Worm (Caenorhabditis elegans) whole organism, L1 larva: ENCODE results near the gene K08B5.1.
"Not testable (repeated sequence)": the region's sequence is repeated elsewhere in the genome, so short reads cannot be mapped to it uniquely, and the experiment has no call there.

Experiments used
- C04F5.9 ChIP-seq: sonication (generic microtip); optimal IDR thresholded peaks from 2 replicates; lab custom pipeline; 2016; ENCODE audit warnings: missing genetic modification characterization, missing compliant biosample characterization
- C16A3.4 ChIP-seq: fragments of 150-350 bp; optimal IDR thresholded peaks from 2 replicates; lab custom pipeline; 2014; ENCODE audit warnings: missing biosample characterization, missing genetic modification characterization
- C34B4.2 ChIP-seq: sonication (generic microtip); optimal IDR thresholded peaks from 2 replicates; lab custom pipeline; 2017; ENCODE audit warnings: mild to moderate bottlenecking, missing genetic modification characterization, missing compliant biosample characterization
- F16B12.6 ChIP-seq: fragments of 150-350 bp; optimal IDR thresholded peaks from 2 replicates; lab custom pipeline; 2014; ENCODE audit warnings: missing biosample characterization, missing genetic modification characterization
- Y116A8C.19 ChIP-seq: sonication (generic microtip); optimal IDR thresholded peaks from 2 replicates; lab custom pipeline; 2016; ENCODE audit warnings: missing compliant biosample characterization, missing genetic modification characterization, borderline replicate concordance
- aha-1 ChIP-seq: fragments of 150-350 bp; optimal IDR thresholded peaks from 2 replicates; lab custom pipeline; 2014; ENCODE audit warnings: missing biosample characterization, missing genetic modification characterization
- aly-2 ChIP-seq: fragments of 150-350 bp; optimal IDR thresholded peaks from 2 replicates; lab custom pipeline; 2014; ENCODE audit warnings: missing biosample characterization, missing genetic modification characterization
- blmp-1 ChIP-seq: fragments of 150-350 bp; optimal IDR thresholded peaks from 2 replicates; lab custom pipeline; 2014; ENCODE audit warnings: missing biosample characterization, missing genetic modification characterization
- ceh-82 ChIP-seq, 3 experiments: fragments of 150-350 bp in 1 of 3; sonication (generic microtip) in 2 of 3; optimal IDR thresholded peaks; 2 replicates each; lab custom pipeline; 2014 to 2017; ENCODE audit warnings: missing biosample characterization in 3 of 3, missing genetic modification characterization in 3 of 3
- ceh-90 ChIP-seq: sonication (generic microtip); optimal IDR thresholded peaks from 2 replicates; lab custom pipeline; 2016; ENCODE audit warnings: missing genetic modification characterization, missing compliant biosample characterization
- ces-1 ChIP-seq: fragments of 150-350 bp; optimal IDR thresholded peaks from 2 replicates; lab custom pipeline; 2014; ENCODE audit warnings: missing biosample characterization, missing genetic modification reagents, missing genetic modification characterization
- dpl-1 ChIP-seq, 3 experiments: fragments of 150-350 bp in 2 of 3; sonication (generic microtip) in 1 of 3; optimal IDR thresholded peaks; 2 replicates each; lab custom pipeline; 2014 to 2017; ENCODE audit warnings: missing biosample characterization in 3 of 3, missing genetic modification characterization in 3 of 3, missing genetic modification reagents in 3 of 3
- dsc-1 ChIP-seq: sonication (generic microtip); optimal IDR thresholded peaks from 2 replicates; lab custom pipeline; 2016; ENCODE audit warnings: mild to moderate bottlenecking, missing genetic modification characterization, missing compliant biosample characterization
- efl-1 ChIP-seq, 4 experiments: fragments of 150-350 bp; optimal IDR thresholded peaks in 3 of 4; peaks in 1 of 4; 1 replicate in 1 of 4; 2 replicates in 3 of 4; lab custom pipeline; 2014; ENCODE audit warnings: missing biosample characterization in 2 of 4, missing genetic modification characterization in 2 of 4, missing genetic modification reagents in 2 of 4
- efl-3 ChIP-seq: fragments of 200-800 bp; sonication (Bioruptor generic); optimal IDR thresholded peaks from 2 replicates; lab custom pipeline; 2018; ENCODE audit warnings: mild to moderate bottlenecking, missing genetic modification characterization, missing compliant biosample characterization
- elt-3 ChIP-seq, 6 experiments: fragments of 150-350 bp in 1 of 6; sonication (generic microtip); optimal IDR thresholded peaks; 2 replicates each; lab custom pipeline; 2017 to 2018; ENCODE audit warnings: missing biosample characterization in 6 of 6, missing genetic modification characterization in 6 of 6, inconsistent platforms in 1 of 6
- fkh-10 ChIP-seq: sonication (generic microtip); optimal IDR thresholded peaks from 2 replicates; lab custom pipeline; 2017; ENCODE audit warnings: missing biosample characterization, missing genetic modification reagents, missing genetic modification characterization
- irx-1 ChIP-seq: sonication (generic microtip); optimal IDR thresholded peaks from 2 replicates; lab custom pipeline; 2016; ENCODE audit warnings: missing genetic modification characterization, missing compliant biosample characterization
- isw-1 ChIP-seq: fragments of 200-800 bp; sonication (Bioruptor generic); IDR thresholded peaks from 2 replicates; pipeline ENCODE4 v1.3.6; 2022; ENCODE audit warnings: missing genetic modification characterization, missing compliant biosample characterization
- jun-1 ChIP-seq: fragments of 150-350 bp; optimal IDR thresholded peaks from 2 replicates; lab custom pipeline; 2014; ENCODE audit warnings: missing biosample characterization, missing genetic modification reagents, missing genetic modification characterization
- lin-14 ChIP-seq: fragments of 200-800 bp; sonication (Bioruptor generic); optimal IDR thresholded peaks from 2 replicates; lab custom pipeline; 2018; ENCODE audit warnings: mild to moderate bottlenecking, missing genetic modification characterization, moderate library complexity, missing compliant biosample characterization
- lin-15B ChIP-seq: fragments of 150-350 bp; sonication (generic microtip); optimal IDR thresholded peaks from 3 replicates; lab custom pipeline; 2014; ENCODE audit warnings: missing biosample characterization, missing genetic modification characterization
- lin-35 ChIP-seq, 2 experiments: fragments of 150-350 bp; optimal IDR thresholded peaks; 2 replicates each; lab custom pipeline; 2014; ENCODE audit warnings: missing biosample characterization in 2 of 2, missing genetic modification characterization in 2 of 2, missing genetic modification reagents in 2 of 2
- lsy-2 ChIP-seq, 2 experiments: fragments of 150-350 bp; optimal IDR thresholded peaks; 2 replicates each; lab custom pipeline; 2014; ENCODE audit warnings: missing biosample characterization in 2 of 2, missing genetic modification characterization in 2 of 2
- mab-9 ChIP-seq: fragments of 200-800 bp; sonication (Bioruptor generic); IDR thresholded peaks from 2 replicates; pipeline ENCODE4 v1.3.6; 2022; ENCODE audit warnings: missing genetic modification reagents, missing genetic modification characterization, missing compliant biosample characterization
- nhr-71 ChIP-seq: sonication (generic microtip); optimal IDR thresholded peaks from 2 replicates; lab custom pipeline; 2016; ENCODE audit warnings: mild to moderate bottlenecking, missing genetic modification characterization, moderate library complexity, missing compliant biosample characterization
- nhr-85 ChIP-seq: sonication (generic microtip); peaks from one replicate; lab custom pipeline; 2016; ENCODE audit warnings: missing genetic modification characterization, inconsistent platforms, missing compliant biosample characterization
- snpc-4 ChIP-seq: fragments of 150-350 bp; optimal IDR thresholded peaks from 2 replicates; lab custom pipeline; 2014; ENCODE audit warnings: missing biosample characterization, missing genetic modification characterization
- snu-23 ChIP-seq: sonication (generic microtip); optimal IDR thresholded peaks from 2 replicates; lab custom pipeline; 2016; ENCODE audit warnings: missing genetic modification characterization, missing compliant biosample characterization
- tlp-1 ChIP-seq: fragments of 150-350 bp; optimal IDR thresholded peaks from 2 replicates; lab custom pipeline; 2014; ENCODE audit warnings: missing biosample characterization, missing genetic modification characterization
- unc-86 ChIP-seq: sonication (generic microtip); optimal IDR thresholded peaks from 2 replicates; lab custom pipeline; 2016; ENCODE audit warnings: missing genetic modification characterization, missing compliant biosample characterization
- xbp-1 ChIP-seq: sonication (generic microtip); optimal IDR thresholded peaks from 2 replicates; lab custom pipeline; 2016; ENCODE audit warnings: missing genetic modification characterization, missing compliant biosample characterization

K08B5.1 gene

ce11 chrX:16558117-16558516 lies at the start of gene K08B5.1:
K08B5.1 (plus strand) TSS chrX:16558434.
- TF ChIP-seq lin-14 (GFP tag; lab: Kevin White, UChicago): peak; percentile 13
- peak in 4 of 6 experiments; percentile 18 to 69 (median 52) for TF ChIP-seq elt-3 (tag; optimal IDR thresholded peaks at IDR 0.05; lab: Kevin White, UChicago)
- peak; percentile 40 for TF ChIP-seq dsc-1 (tag; lab: Kevin White, UChicago)
- no peak for TF ChIP-seq C16A3.4
- TF ChIP-seq dpl-1 (GFP tag; optimal IDR thresholded peaks at IDR 0.05; lab: Kevin White, UChicago): no peak
- peak; percentile 42 for TF ChIP-seq nhr-85 (tag; lab: Kevin White, UChicago)
- peak; percentile 50 for TF ChIP-seq blmp-1 (tag; lab: Kevin White, UChicago)
- no peak for TF ChIP-seq unc-86 (tag; lab: Kevin White, UChicago)

DNA sequence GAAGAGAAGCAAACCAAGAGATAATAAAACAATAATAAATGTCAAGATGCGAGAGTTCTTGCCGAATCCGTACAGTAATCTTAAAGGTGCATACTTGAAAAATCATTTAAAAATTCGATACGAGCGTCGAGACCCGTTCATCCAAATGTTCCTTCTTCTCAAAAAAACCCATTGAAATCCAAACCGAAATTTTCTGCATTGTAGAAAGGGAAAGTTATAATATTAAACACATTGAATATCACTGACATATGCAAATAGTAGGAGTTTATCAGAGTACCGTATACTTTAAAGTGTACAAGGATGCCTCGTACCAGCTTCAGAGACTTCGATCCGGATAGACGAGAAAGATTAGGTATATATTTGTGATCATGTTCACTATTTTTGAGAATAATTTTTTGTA lies 43.0 kb upstream of the K08B5.1 start, which contains the start of gene T25D1.2:
TSS of gene T25D1.2 (plus strand) at position 301 of the 400 bp plus-strand sequence.
- not testable (repeated sequence) for TF ChIP-seq ceh-82 (tag; optimal IDR thresholded peaks at IDR 0.05; lab: Kevin White, UChicago); lin-14 (GFP tag; lab: Kevin White, UChicago); ces-1

DNA sequence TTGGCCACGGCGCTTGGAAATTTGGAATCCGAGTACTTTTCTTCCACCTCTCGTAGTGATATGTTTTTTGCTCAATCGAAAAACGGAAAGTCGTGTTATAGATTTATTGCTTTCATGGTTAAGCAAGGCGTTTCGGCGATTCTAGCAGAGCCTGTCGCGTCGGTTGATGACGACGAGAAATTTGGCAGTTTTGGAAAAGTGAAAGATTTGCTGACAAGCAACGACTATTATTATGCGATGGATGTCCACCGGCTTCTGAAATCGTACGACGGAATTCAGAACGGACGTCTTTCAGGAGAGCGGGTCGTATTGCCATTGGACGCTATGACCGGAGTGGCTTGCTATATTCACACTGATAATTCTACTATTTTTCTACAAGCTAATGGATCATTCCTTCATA lies 39.5 kb upstream of the K08B5.1 start:
- TF ChIP-seq efl-1 (optimal IDR thresholded peaks at IDR 0.05; lab: Kevin White, UChicago): no peak
- TF ChIP-seq efl-1 (GFP tag; optimal IDR thresholded peaks at IDR 0.05 in 1 of 2; lab: Kevin White, UChicago): peak in 1 of 2 experiments; percentile 55
- no peak for TF ChIP-seq C04F5.9
- no peak for TF ChIP-seq irx-1

ce11 chrX:16519517-16519916 lies 38.7 kb upstream of the K08B5.1 start, which contains the start of gene T25D1.1:
T25D1.1 (plus strand) TSS chrX:16519817.
- TF ChIP-seq xbp-1 (tag; lab: Kevin White, UChicago): no peak
- no peak for TF ChIP-seq efl-3 (GFP tag; lab: Kevin White, UChicago)
- no peak for TF ChIP-seq aha-1
- no peak for TF ChIP-seq mab-9 (GFP tag; lab: Robert Waterston, UW)
- TF ChIP-seq fkh-10 (GFP tag; lab: Kevin White, UChicago): no peak
- TF ChIP-seq jun-1 (tag; lab: Kevin White, UChicago): no peak
- TF ChIP-seq, all 84 proteins: peak for 0

DNA sequence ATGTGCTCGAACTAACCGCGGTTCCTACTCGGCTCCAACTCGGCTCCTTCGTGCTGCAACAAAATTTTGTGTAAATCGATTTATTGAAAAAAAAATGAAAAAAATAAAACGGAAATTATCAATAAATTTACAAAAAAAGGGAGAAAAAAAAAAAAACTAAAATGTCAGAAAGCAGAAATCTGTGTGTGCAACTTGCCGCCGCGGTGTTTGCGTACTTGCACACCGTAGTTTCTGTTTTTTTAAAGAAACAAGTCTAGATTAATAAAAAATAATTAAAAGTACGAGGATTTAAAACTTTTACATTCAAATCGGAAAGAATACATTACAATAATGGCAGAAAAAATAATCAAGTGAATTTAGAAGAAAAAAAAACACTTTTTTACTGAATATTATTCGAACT lies 36.5 kb upstream of the K08B5.1 start:
- TF ChIP-seq aly-2 (no peak), dpl-1 (GFP tag; optimal IDR thresholded peaks at IDR 0.05; lab: Kevin White, UChicago) (no peak), snu-23 (no peak), lin-35 (GFP tag; optimal IDR thresholded peaks at IDR 0.05; lab: Kevin White, UChicago) (no peak), irx-1 (no peak), lsy-2 (tag; optimal IDR thresholded peaks at IDR 0.05; lab: Kevin White, UChicago) (peak; percentile 21 to 72), F16B12.6 (tag; lab: Kevin White, UChicago) (peak; percentile 20), Y116A8C.19 (no peak), snpc-4 (tag; lab: Kevin White, UChicago) (no peak), lin-15B (tag; lab: Kevin White, UChicago) (no peak), nhr-85 (tag; lab: Kevin White, UChicago) (peak; percentile 57), ceh-90 (tag; lab: Kevin White, UChicago) (no peak), C34B4.2 (tag; lab: Kevin White, UChicago) (no peak), tlp-1 (no peak), blmp-1 (tag; lab: Kevin White, UChicago) (no peak), isw-1 (GFP tag; lab: Robert Waterston, UW) (no peak)
- TF ChIP-seq, all 84 proteins: peak for 3

- TF ChIP-seq nhr-71: peak; percentile 49
Observed at ce11 chrX:16523827-16524226, 34.4 kb upstream of the K08B5.1 start.
